Fruit fly (Drosophila melanogaster) Kc167 (cell line): Measurements from ENCODE around the gene AdamTS-B.

Experiments
- Myc ChIP-seq: fragments of >200 bp; optimal IDR thresholded peaks from 2 replicates; lab custom pipeline; 2017; ENCODE audit warnings: missing external identifiers
- Sin3A ChIP-seq: fragments of >200 bp; optimal IDR thresholded peaks from 2 replicates; lab custom pipeline; 2018; ENCODE audit warnings: missing external identifiers
- h ChIP-seq: fragments of >200 bp; optimal IDR thresholded peaks from 3 replicates; lab custom pipeline; 2018; ENCODE audit warnings: missing external identifiers
- insv ChIP-seq: fragments of >200 bp; optimal IDR thresholded peaks from 3 replicates; lab custom pipeline; 2018; ENCODE audit warnings: missing external identifiers
- psq ChIP-seq: fragments of >200 bp; optimal IDR thresholded peaks from 2 replicates; lab custom pipeline; 2017; ENCODE audit warnings: missing external identifiers
- ttk ChIP-seq: sonication (Bioruptor generic); optimal IDR thresholded peaks from 2 replicates; lab custom pipeline; 2017; ENCODE audit warnings: missing external identifiers

The AdamTS-B gene

dm6 chrX:5751949-5752348, 53.6 kb downstream of the AdamTS-B start, which contains the start of gene CG15772:
Gene CG15772, plus strand, starts transcription at chrX:5752249.
- TF ChIP-seq ttk (no peak), h (lab: Kevin White, UChicago) (no peak), insv (no peak), Sin3A (lab: Kevin White, UChicago) (no peak)

dm6 chrX:5752838-5753237, 54.5 kb downstream of the AdamTS-B start:
- no peak for TF ChIP-seq insv
- no peak for TF ChIP-seq psq (lab: Kevin White, UChicago)
- no peak for TF ChIP-seq Sin3A (lab: Kevin White, UChicago)

dm6 chrX:5754837-5755828, 56.8 kb downstream of the AdamTS-B start, which contains the start of the genes lin-52 and CG15771:
Gene lin-52, minus strand, starts transcription at chrX:5754958.
Gene CG15771, plus strand, starts transcription at chrX:5755574.
- TF ChIP-seq h (lab: Kevin White, UChicago) (no peak), Sin3A (lab: Kevin White, UChicago) (no peak), ttk (no peak), Myc (no peak), insv (no peak), psq (lab: Kevin White, UChicago) (no peak)

dm6 chrX:5756146-5756545, 57.8 kb downstream of the AdamTS-B start:
- TF ChIP-seq ttk (no peak), insv (no peak), psq (lab: Kevin White, UChicago) (no peak)
